Fruit fly (Drosophila melanogaster): ENCODE data around the gene CG33272.

Gene CG33272

dm6 chr3L:11540330-11540702 lies 29.9 kb upstream of the CG33272 start (continued):
- peak; percentile 37 for TF ChIP-seq CG1529 (GFP tag; optimal IDR thresholded peaks at IDR 0.05)
- TF ChIP-seq eve (GFP tag; optimal IDR thresholded peaks at IDR 0.05), result peak in 1 of 2 experiments; percentile 16
- peak; percentile 24 for TF ChIP-seq en (GFP tag; optimal IDR thresholded peaks at IDR 0.05)
- TF ChIP-seq CG15011 (GFP tag; optimal IDR thresholded peaks at IDR 0.05), result peak; percentile 13
- peak in 1 of 2 experiments; percentile 90 for TF ChIP-seq Eip74EF (GFP tag; optimal IDR thresholded peaks at IDR 0.05)
- TF ChIP-seq chinmo (GFP tag; IDR thresholded peaks at IDR 0.05; ENCODE audit: partially characterized antibody), result peak; percentile 3; the same call in 1 of the 4 replicates
- peak; percentile 23 for TF ChIP-seq Fer3 (tag; optimal IDR thresholded peaks at IDR 0.05)
- no peak for TF ChIP-seq h (optimal IDR thresholded peaks at IDR 0.05)
- TF ChIP-seq dysf (GFP tag; IDR thresholded peaks at IDR 0.05), result no peak
- peak; percentile 13 for TF ChIP-seq exex (tag; optimal IDR thresholded peaks at IDR 0.05)
- peak; percentile 44 for TF ChIP-seq CG2678 (tag; optimal IDR thresholded peaks at IDR 0.05)
- no peak for TF ChIP-seq pan (optimal IDR thresholded peaks at IDR 0.05)
- no peak for TF ChIP-seq pan (GFP tag; optimal IDR thresholded peaks at IDR 0.05 in 1 of 2, IDR thresholded peaks at IDR 0.05 in 1 of 2)
- TF ChIP-seq CG9727 (GFP tag; optimal IDR thresholded peaks at IDR 0.05), result peak; percentile 26
- no peak for TF ChIP-seq z (GFP tag; IDR thresholded peaks at IDR 0.05)
- TF ChIP-seq sc (optimal IDR thresholded peaks at IDR 0.05), result no peak
- TF ChIP-seq sc (GFP tag; optimal IDR thresholded peaks at IDR 0.05), result no peak
- TF ChIP-seq Vsx1 (GFP tag; optimal IDR thresholded peaks at IDR 0.05), result peak; percentile 80
- TF ChIP-seq Ssrp (tag; optimal IDR thresholded peaks at IDR 0.05), result no peak
- TF ChIP-seq lov (optimal IDR thresholded peaks at IDR 0.05), result no peak
- 0 out of 3 replicates have a peak, but pooled peaks have one; percentile 12 for TF ChIP-seq lov (GFP tag; IDR thresholded peaks at IDR 0.05)
- TF ChIP-seq btn (GFP tag; optimal IDR thresholded peaks at IDR 0.05), result peak; percentile 13
- peak; percentile 39 for TF ChIP-seq gem (tag; optimal IDR thresholded peaks at IDR 0.05)

- TF ChIP-seq tgo (GFP tag; IDR thresholded peaks at IDR 0.05) (no peak), CG13624 (GFP tag; optimal IDR thresholded peaks at IDR 0.05) (no peak), nerfin-1 (tag; optimal IDR thresholded peaks at IDR 0.05) (no peak), abd-A (tag; optimal IDR thresholded peaks at IDR 0.05) (peak; percentile 57), CG4617 (GFP tag; optimal IDR thresholded peaks at IDR 0.05; ENCODE audit: borderline replicate concordance) (no peak), gfzf (GFP tag; optimal IDR thresholded peaks at IDR 0.05) (peak; percentile 7), pum (GFP tag; optimal IDR thresholded peaks at IDR 0.05) (no peak), Oli (tag; optimal IDR thresholded peaks at IDR 0.05) (no peak), tio (GFP tag; optimal IDR thresholded peaks at IDR 0.05) (no peak), Sry-δ (GFP tag; optimal IDR thresholded peaks at IDR 0.05) (no peak), BEAF-32 (GFP tag; optimal IDR thresholded peaks at IDR 0.05) (no peak), Ptx1 (GFP tag; IDR thresholded peaks at IDR 0.05) (no peak), sqz (GFP tag; optimal IDR thresholded peaks at IDR 0.05) (no peak), Med (GFP tag) (peak; percentile 37), sr (GFP tag; IDR thresholded peaks at IDR 0.05) (no peak), nau (GFP tag; optimal IDR thresholded peaks at IDR 0.05) (no peak), CG1529 (GFP tag; optimal IDR thresholded peaks at IDR 0.05) (no peak), CG1832 (GFP tag; optimal IDR thresholded peaks at IDR 0.05) (no peak), YL-1 (GFP tag; optimal IDR thresholded peaks at IDR 0.05) (no peak), gcm (GFP tag; optimal IDR thresholded peaks at IDR 0.05) (no peak), CG14441 (GFP tag; IDR thresholded peaks at IDR 0.05) (no peak), tup (GFP tag; optimal IDR thresholded peaks at IDR 0.05) (no peak), Pdp1 (GFP tag; optimal IDR thresholded peaks at IDR 0.05) (peak in 1 of 2 experiments; percentile 72), chinmo (GFP tag; IDR thresholded peaks at IDR 0.05; ENCODE audit: partially characterized antibody) (0 out of 4 replicates have a peak, but pooled peaks have one; percentile 6), pho (GFP tag; optimal IDR thresholded peaks at IDR 0.05) (no peak), CG8944 (GFP tag; optimal IDR thresholded peaks at IDR 0.05) (no peak), chn (GFP tag; optimal IDR thresholded peaks at IDR 0.05) (no peak), ATbp (GFP tag; optimal IDR thresholded peaks at IDR 0.05) (no peak), Vsx1 (GFP tag; optimal IDR thresholded peaks at IDR 0.05) (no peak)
Observed at dm6 chr3L:11539511-11540329, 29.3 kb upstream of the CG33272 start.
